Fruit fly (Drosophila melanogaster) whole organism, embryonic: Measurements from ENCODE around the gene InR.
A peak's percentile ranks its signal among the peaks of the same experiment; 100 is the strongest.

Source experiments
- ATbp ChIP-seq: fragments of 200-800 bp; sonication (Bioruptor generic); optimal IDR thresholded peaks from 2 replicates; lab custom pipeline; 2017; ENCODE audit warnings: missing biosample characterization, mild to moderate bottlenecking, missing genetic modification characterization, missing genetic modification reagents
- Bdp1 ChIP-seq: fragments of 200-800 bp; sonication (Bioruptor generic); optimal IDR thresholded peaks from 3 replicates; lab custom pipeline; 2016; ENCODE audit warnings: missing biosample characterization, missing genetic modification characterization
- CG11456 ChIP-seq: fragments of 200-800 bp; sonication (Bioruptor generic); IDR thresholded peaks from 3 replicates; pipeline ENCODE4 v1.3.6; 2022; ENCODE audit warnings: missing biosample characterization, missing genetic modification characterization
- CG14014 ChIP-seq: fragments of 200-800 bp; sonication (Bioruptor generic); IDR thresholded peaks from 2 replicates; pipeline ENCODE4 v1.3.6; 2022; ENCODE audit warnings: missing biosample characterization, missing genetic modification characterization
- CG14667 ChIP-seq: fragments of 200-800 bp; sonication (Bioruptor generic); IDR thresholded peaks from 2 replicates; pipeline ENCODE4 v1.3.6; 2022; ENCODE audit warnings: missing biosample characterization, missing genetic modification characterization
- CG14710 ChIP-seq: fragments of 200-800 bp; sonication (Bioruptor generic); optimal IDR thresholded peaks from 3 replicates; lab custom pipeline; 2019; ENCODE audit warnings: missing biosample characterization, mild to moderate bottlenecking, missing genetic modification characterization, moderate library complexity
- CG1603 ChIP-seq: fragments of 200-800 bp; sonication (Bioruptor generic); optimal IDR thresholded peaks from 2 replicates; lab custom pipeline; 2019; ENCODE audit warnings: missing biosample characterization, mild to moderate bottlenecking, missing genetic modification characterization, moderate library complexity
- CG16779 ChIP-seq: fragments of 200-800 bp; sonication (Bioruptor generic); IDR thresholded peaks from 2 replicates; pipeline ENCODE4 v1.3.6; 2022; ENCODE audit warnings: missing biosample characterization, missing genetic modification characterization
- CG18476 ChIP-seq: fragments of 200-800 bp; sonication (Bioruptor generic); optimal IDR thresholded peaks from 2 replicates; lab custom pipeline; 2016; ENCODE audit warnings: missing biosample characterization, mild to moderate bottlenecking, missing genetic modification characterization
- CG31224 ChIP-seq: fragments of 200-800 bp; sonication (Bioruptor generic); IDR thresholded peaks from 2 replicates; pipeline ENCODE4 v1.3.6; 2022; ENCODE audit warnings: missing biosample characterization, missing genetic modification characterization
- CG3726 ChIP-seq: fragments of 200-800 bp; sonication (Bioruptor generic); IDR thresholded peaks from 3 replicates; pipeline ENCODE4, ENCODE4 v1.3.6; 2022; ENCODE audit warnings: missing biosample characterization, missing genetic modification characterization
- CG3995 ChIP-seq: fragments of 200-800 bp; sonication (Bioruptor generic); optimal IDR thresholded peaks from 3 replicates; lab custom pipeline; 2016; ENCODE audit warnings: missing biosample characterization, missing genetic modification characterization
- CG6689 ChIP-seq: fragments of 200-800 bp; sonication (Bioruptor generic); IDR thresholded peaks from 2 replicates; pipeline ENCODE4 v1.3.6; 2022; ENCODE audit warnings: missing biosample characterization, missing genetic modification characterization
- CG9437 ChIP-seq: fragments of 200-800 bp; sonication (Bioruptor generic); optimal IDR thresholded peaks from 2 replicates; lab custom pipeline; 2018; ENCODE audit warnings: missing biosample characterization, mild to moderate bottlenecking, missing genetic modification characterization
- CG9817 ChIP-seq: fragments of 200-800 bp; sonication (Bioruptor generic); optimal IDR thresholded peaks from 2 replicates; lab custom pipeline; 2018; ENCODE audit warnings: missing biosample characterization, mild to moderate bottlenecking, missing genetic modification characterization, moderate library complexity
- Dll ChIP-seq: fragments of 200-800 bp; sonication (Bioruptor generic); IDR thresholded peaks from 4 replicates; pipeline ENCODE4 v1.3.6; 2022; ENCODE audit warnings: missing biosample characterization, missing genetic modification characterization; ENCODE audit not compliant: partially characterized antibody
- Doc3 ChIP-seq: fragments of 200-800 bp; sonication (Bioruptor generic); IDR thresholded peaks from 3 replicates; pipeline ENCODE4 v1.3.6; 2022; ENCODE audit warnings: missing biosample characterization, missing genetic modification characterization; ENCODE audit not compliant: partially characterized antibody
- Dref ChIP-seq: fragments of 200-800 bp; sonication (Bioruptor generic); IDR thresholded peaks from 2 replicates; pipeline ENCODE4 v1.3.6; 2022; ENCODE audit warnings: missing biosample characterization, missing genetic modification characterization
- Ets65A ChIP-seq: fragments of 200-800 bp; sonication (Bioruptor generic); peaks from one replicate; lab custom pipeline; 2016; ENCODE audit warnings: missing biosample characterization, missing genetic modification characterization
- Gug ChIP-seq: fragments of 200-800 bp; sonication (Bioruptor generic); IDR thresholded peaks from 4 replicates; pipeline ENCODE4 v1.3.6; 2022; ENCODE audit warnings: missing biosample characterization, missing genetic modification characterization
- Hand ChIP-seq: fragments of 200-800 bp; sonication (Bioruptor generic); optimal IDR thresholded peaks from 2 replicates; lab custom pipeline; 2017; ENCODE audit warnings: mild to moderate bottlenecking, missing biosample characterization, missing genetic modification reagents, missing genetic modification characterization
- Hmr ChIP-seq: fragments of 200-800 bp; sonication (Bioruptor generic); optimal IDR thresholded peaks from 3 replicates; lab custom pipeline; 2017; ENCODE audit warnings: mild to moderate bottlenecking, missing biosample characterization, missing genetic modification reagents, missing genetic modification characterization
- Max ChIP-seq: fragments of 200-800 bp; sonication (Bioruptor generic); optimal IDR thresholded peaks from 2 replicates; lab custom pipeline; 2016; ENCODE audit warnings: missing biosample characterization, mild to moderate bottlenecking, missing genetic modification characterization
- Myb ChIP-seq: fragments of 200-800 bp; sonication (Bioruptor generic); optimal IDR thresholded peaks from 2 replicates; lab custom pipeline; 2016; ENCODE audit warnings: missing biosample characterization, missing genetic modification characterization
- Neu2 ChIP-seq: fragments of 200-800 bp; sonication (Bioruptor generic); optimal IDR thresholded peaks from 3 replicates; lab custom pipeline; 2016; ENCODE audit warnings: missing biosample characterization, missing genetic modification characterization, borderline replicate concordance
- Nf-YB ChIP-seq: fragments of 200-800 bp; sonication (Bioruptor generic); optimal IDR thresholded peaks from 3 replicates; lab custom pipeline; 2019; ENCODE audit warnings: missing biosample characterization, mild to moderate bottlenecking, missing genetic modification characterization, moderate library complexity
- Oaz ChIP-seq: fragments of 200-800 bp; sonication (Bioruptor generic); IDR thresholded peaks from 2 replicates; pipeline ENCODE4 v1.3.6; 2022; ENCODE audit warnings: missing biosample characterization, missing genetic modification characterization
- PHDP ChIP-seq: fragments of 200-800 bp; sonication (Bioruptor generic); optimal IDR thresholded peaks from 3 replicates; lab custom pipeline; 2018; ENCODE audit warnings: missing biosample characterization, mild to moderate bottlenecking, missing genetic modification characterization, moderate library complexity
- Tbp ChIP-seq: fragments of >200 bp; optimal IDR thresholded peaks from 2 replicates; lab custom pipeline; 2018; ENCODE audit warnings: missing biosample characterization, missing genetic modification characterization
- Xbp1 ChIP-seq: fragments of 200-800 bp; sonication (Bioruptor generic); optimal IDR thresholded peaks from 3 replicates; lab custom pipeline; 2016; ENCODE audit warnings: missing biosample characterization, mild to moderate bottlenecking, missing genetic modification characterization
- Xrp1 ChIP-seq: fragments of 200-800 bp; sonication (Bioruptor generic); IDR thresholded peaks from 2 replicates; pipeline ENCODE4 v1.3.6; 2022; ENCODE audit warnings: missing biosample characterization, missing genetic modification characterization
- caup ChIP-seq: fragments of 200-800 bp; sonication (Bioruptor generic); optimal IDR thresholded peaks from 3 replicates; lab custom pipeline; 2017; ENCODE audit warnings: missing biosample characterization, mild to moderate bottlenecking, missing genetic modification characterization, moderate library complexity; ENCODE audit not compliant: severe bottlenecking
- crp ChIP-seq, 2 experiments: fragments of 200-800 bp; sonication (Bioruptor generic); optimal IDR thresholded peaks; 2 replicates in 1 of 2; 3 replicates in 1 of 2; lab custom pipeline; 2017; ENCODE audit warnings: missing biosample characterization in 2 of 2, missing genetic modification characterization in 2 of 2, mild to moderate bottlenecking in 1 of 2, moderate library complexity in 1 of 2
- ewg ChIP-seq: fragments of 200-800 bp; sonication (Bioruptor generic); optimal IDR thresholded peaks from 3 replicates; lab custom pipeline; 2017; ENCODE audit warnings: mild to moderate bottlenecking, missing biosample characterization, missing genetic modification reagents, missing genetic modification characterization
- ftz-f1 ChIP-seq: fragments of 200-800 bp; sonication (Bioruptor generic); optimal IDR thresholded peaks from 2 replicates; lab custom pipeline; 2016; ENCODE audit warnings: missing biosample characterization, missing genetic modification characterization
- gce ChIP-seq: fragments of 200-800 bp; sonication (Bioruptor generic); IDR thresholded peaks from 3 replicates; pipeline ENCODE4 v1.3.6; 2022; ENCODE audit warnings: missing biosample characterization, missing genetic modification characterization
- gcm2 ChIP-seq: fragments of 200-800 bp; sonication (Bioruptor generic); optimal IDR thresholded peaks from 2 replicates; lab custom pipeline; 2016; ENCODE audit warnings: missing biosample characterization, missing genetic modification characterization
- gem ChIP-seq: fragments of 200-800 bp; sonication (Bioruptor generic); optimal IDR thresholded peaks from 2 replicates; lab custom pipeline; 2019; ENCODE audit warnings: missing biosample characterization, mild to moderate bottlenecking, missing genetic modification characterization, moderate library complexity
- gsb ChIP-seq: fragments of 200-800 bp; sonication (Bioruptor generic); IDR thresholded peaks from 2 replicates; pipeline ENCODE4 v1.3.6; 2022; ENCODE audit warnings: missing biosample characterization, missing genetic modification characterization
- kay ChIP-seq: fragments of 200-800 bp; sonication (Bioruptor generic); optimal IDR thresholded peaks from 2 replicates; lab custom pipeline; 2016; ENCODE audit warnings: missing biosample characterization, missing genetic modification characterization
- lilli ChIP-seq: fragments of 200-800 bp; sonication (Bioruptor generic); optimal IDR thresholded peaks from 3 replicates; lab custom pipeline; 2016; ENCODE audit warnings: missing biosample characterization, missing genetic modification characterization
- maf-S ChIP-seq: fragments of 200-800 bp; sonication (Bioruptor generic); optimal IDR thresholded peaks from 2 replicates; lab custom pipeline; 2016; ENCODE audit warnings: missing biosample characterization, missing genetic modification characterization
- nau ChIP-seq: fragments of 200-800 bp; sonication (Bioruptor generic); optimal IDR thresholded peaks from 3 replicates; lab custom pipeline; 2017; ENCODE audit warnings: missing biosample characterization, mild to moderate bottlenecking, missing genetic modification characterization, missing genetic modification reagents
- pfk ChIP-seq: fragments of 200-800 bp; sonication (Bioruptor generic); optimal IDR thresholded peaks from 2 replicates; lab custom pipeline; 2018; ENCODE audit warnings: missing biosample characterization, mild to moderate bottlenecking, missing genetic modification characterization, moderate library complexity
- repo ChIP-seq: fragments of 200-800 bp; sonication (Bioruptor generic); optimal IDR thresholded peaks from 2 replicates; lab custom pipeline; 2016; ENCODE audit warnings: missing biosample characterization, missing genetic modification characterization
- seq ChIP-seq: fragments of 200-800 bp; sonication (Bioruptor generic); IDR thresholded peaks from 2 replicates; pipeline ENCODE4 v1.3.6; 2022; ENCODE audit warnings: missing biosample characterization, missing genetic modification characterization
- shn ChIP-seq: fragments of 200-800 bp; sonication (Bioruptor generic); optimal IDR thresholded peaks from 3 replicates; lab custom pipeline; 2016; ENCODE audit warnings: missing biosample characterization, missing genetic modification characterization
- so ChIP-seq: fragments of 200-800 bp; sonication (Bioruptor generic); IDR thresholded peaks from 3 replicates; pipeline ENCODE4 v1.3.6; 2022; ENCODE audit warnings: missing biosample characterization, missing genetic modification characterization
- sqz ChIP-seq: fragments of 200-800 bp; sonication (Bioruptor generic); optimal IDR thresholded peaks from 3 replicates; lab custom pipeline; 2018; ENCODE audit warnings: missing biosample characterization, mild to moderate bottlenecking, missing genetic modification characterization
- zen ChIP-seq: fragments of 200-800 bp; sonication (Bioruptor generic); optimal IDR thresholded peaks from 3 replicates; lab custom pipeline; 2018; ENCODE audit warnings: missing biosample characterization, mild to moderate bottlenecking, missing genetic modification characterization, moderate library complexity

Gene InR

DNA sequence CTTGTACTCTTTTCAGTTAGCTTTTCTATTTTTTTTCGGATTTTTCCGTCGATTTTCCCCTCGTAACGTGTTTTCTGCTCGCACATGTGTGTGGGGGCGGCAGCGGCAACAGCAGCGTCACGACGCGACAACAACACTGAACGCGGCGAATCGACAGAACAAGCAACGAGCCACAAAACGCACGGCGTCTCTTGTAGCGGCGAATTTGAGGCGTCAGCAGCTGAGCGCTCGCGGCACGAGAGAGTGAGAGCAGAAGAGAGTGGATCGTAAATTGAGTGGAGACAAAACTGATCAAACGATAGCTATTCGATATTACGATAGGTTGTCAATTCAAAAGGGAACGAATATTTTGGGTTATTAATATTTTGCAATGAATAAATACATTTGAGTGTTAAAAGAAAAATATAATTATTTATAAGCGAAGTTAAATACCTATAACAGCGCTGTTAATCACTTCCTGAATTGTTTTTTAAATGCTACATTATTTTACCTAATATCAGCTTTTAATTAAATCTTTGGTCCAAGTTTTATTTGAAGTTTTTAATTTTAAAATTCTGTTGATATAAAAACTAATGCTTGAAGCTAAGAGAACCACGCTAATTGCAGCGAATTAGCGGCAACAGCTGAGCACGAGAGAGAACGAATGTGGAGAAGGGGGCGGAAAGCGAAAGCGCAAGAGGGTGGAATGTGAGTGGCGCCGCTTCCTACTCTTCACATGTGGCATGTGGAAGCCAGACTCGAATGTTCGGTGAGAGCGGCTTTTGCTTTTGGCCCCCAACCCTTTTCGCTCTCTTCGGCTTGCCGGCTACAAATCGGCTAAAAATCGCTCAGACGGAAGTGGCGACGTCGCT is 14.0 kb upstream of the InR start (continued):
- no peak for TF ChIP-seq Bdp1 (GFP tag; lab: Kevin White, UChicago)
- no peak for TF ChIP-seq Doc3
- no peak for TF ChIP-seq shn (GFP tag; lab: Kevin White, UChicago)
- TF ChIP-seq lilli (GFP tag; lab: Kevin White, UChicago): peak; percentile 39
- TF ChIP-seq ATbp (GFP tag; lab: Kevin White, UChicago): no peak
- no peak for TF ChIP-seq Gug (GFP tag; lab: Robert Waterston, UW)
- TF ChIP-seq CG14667: no peak
- TF ChIP-seq nau (GFP tag; lab: Kevin White, UChicago): peak; percentile 26
- TF ChIP-seq CG3995 (GFP tag; lab: Kevin White, UChicago): peak; percentile 12
- TF ChIP-seq zen (tag; lab: Kevin White, UChicago): peak; percentile 7
- peak; percentile 10 for TF ChIP-seq CG18476 (GFP tag; lab: Kevin White, UChicago)
- no peak for TF ChIP-seq CG6689 (GFP tag; lab: Robert Waterston, UW)
- TF ChIP-seq gce: no peak
- no peak for TF ChIP-seq gsb (GFP tag; lab: Robert Waterston, UW)
- peak; percentile 30 for TF ChIP-seq Xbp1 (GFP tag; lab: Kevin White, UChicago)
- TF ChIP-seq Tbp (GFP tag; lab: Kevin White, UChicago): no peak
- peak; percentile 26 for TF ChIP-seq Hmr (GFP tag; lab: Kevin White, UChicago)
- TF ChIP-seq Max (GFP tag; lab: Kevin White, UChicago): no peak
- no peak for TF ChIP-seq gcm2 (GFP tag; lab: Kevin White, UChicago)
- TF ChIP-seq CG9817 (tag; lab: Kevin White, UChicago): peak; percentile 4
- peak; percentile 78 for TF ChIP-seq gem (tag; lab: Kevin White, UChicago)
- no peak for TF ChIP-seq ewg (GFP tag; lab: Kevin White, UChicago)
- no peak for TF ChIP-seq CG1603 (tag; lab: Kevin White, UChicago)
- TF ChIP-seq Dll (GFP tag; lab: Robert Waterston, UW): no peak
- no peak for TF ChIP-seq Ets65A
- TF ChIP-seq sqz: no peak
- no peak for TF ChIP-seq Dref
- no peak for TF ChIP-seq caup (GFP tag; lab: Kevin White, UChicago)
- peak; percentile 27 for TF ChIP-seq kay
- peak; percentile 30 for TF ChIP-seq PHDP (tag; lab: Kevin White, UChicago)
- TF ChIP-seq CG9437 (GFP tag; lab: Kevin White, UChicago): no peak
- no peak for TF ChIP-seq Myb (GFP tag; lab: Kevin White, UChicago)
- TF ChIP-seq Xrp1 (GFP tag; lab: Robert Waterston, UW): no peak
- no peak for TF ChIP-seq Neu2 (GFP tag; lab: Kevin White, UChicago)
- no peak for TF ChIP-seq ftz-f1 (GFP tag; lab: Kevin White, UChicago)
- TF ChIP-seq CG11456: no peak
- no peak for TF ChIP-seq Oaz (GFP tag; lab: Robert Waterston, UW)
- no peak for TF ChIP-seq maf-S (GFP tag; lab: Kevin White, UChicago)
- peak; percentile 20 for TF ChIP-seq Nf-YB
- TF ChIP-seq crp (GFP tag; optimal IDR thresholded peaks at IDR 0.05; lab: Kevin White, UChicago): peak in 1 of 2 experiments; percentile 52
- no peak for TF ChIP-seq CG3726 (GFP tag; lab: Robert Waterston, UW)
- no peak for TF ChIP-seq pfk
- TF ChIP-seq so: no peak
- TF ChIP-seq Hand: peak; percentile 41
- TF ChIP-seq repo (GFP tag; lab: Kevin White, UChicago): no peak
- no peak for TF ChIP-seq CG31224 (GFP tag; lab: Robert Waterston, UW)
- no peak for TF ChIP-seq CG14014 (GFP tag; lab: Robert Waterston, UW)
- TF ChIP-seq CG16779 (GFP tag; lab: Robert Waterston, UW): no peak
- peak; percentile 69 for TF ChIP-seq CG14710 (tag; lab: Kevin White, UChicago)
- no peak for TF ChIP-seq seq
